Worm (Caenorhabditis elegans) whole organism, mixed stage, embryonic: ENCODE results near the gene set-3.

Experiments
- M03D4.4 ChIP-seq: sonication (generic microtip); optimal IDR thresholded peaks from 2 replicates; lab custom pipeline; 2017; ENCODE audit warnings: mild to moderate bottlenecking, missing genetic modification characterization, missing compliant biosample characterization
- bed-3 ChIP-seq: fragments of 200-800 bp; sonication (Bioruptor generic); optimal IDR thresholded peaks from 3 replicates; lab custom pipeline; 2018; ENCODE audit warnings: mild to moderate bottlenecking, missing genetic modification characterization, moderate library complexity, missing compliant biosample characterization
- ceh-39 ChIP-seq: fragments of 150-350 bp; optimal IDR thresholded peaks from 2 replicates; lab custom pipeline; 2014; ENCODE audit warnings: missing biosample characterization, missing genetic modification characterization
- ceh-43 ChIP-seq: fragments of 200-800 bp; sonication (Bioruptor generic); optimal IDR thresholded peaks from 2 replicates; lab custom pipeline; 2018; ENCODE audit warnings: mild to moderate bottlenecking, missing genetic modification characterization, moderate library complexity, missing compliant biosample characterization
- ceh-83 ChIP-seq: fragments of 200-800 bp; sonication (Bioruptor generic); optimal IDR thresholded peaks from 2 replicates; lab custom pipeline; 2018; ENCODE audit warnings: mild to moderate bottlenecking, missing genetic modification characterization, missing compliant biosample characterization
- ces-1 ChIP-seq: fragments of 150-350 bp; optimal IDR thresholded peaks from 2 replicates; lab custom pipeline; 2014; ENCODE audit warnings: missing biosample characterization, missing genetic modification reagents, missing genetic modification characterization
- cnd-1 ChIP-seq: fragments of 200-800 bp; sonication (Bioruptor generic); optimal IDR thresholded peaks from 2 replicates; lab custom pipeline; 2018; ENCODE audit warnings: mild to moderate bottlenecking, missing genetic modification characterization, missing compliant biosample characterization
- drap-1 ChIP-seq: fragments of 200-800 bp; sonication (Bioruptor generic); optimal IDR thresholded peaks from 3 replicates; lab custom pipeline; 2018; ENCODE audit warnings: mild to moderate bottlenecking, missing genetic modification characterization, missing compliant biosample characterization
- elt-1 ChIP-seq: sonication (generic microtip); optimal IDR thresholded peaks from 2 replicates; lab custom pipeline; 2017; ENCODE audit warnings: missing genetic modification characterization, mild to moderate bottlenecking, missing compliant biosample characterization, antibody characterized with exemption, moderate library complexity, borderline replicate concordance; ENCODE audit not compliant: insufficient read depth
- elt-3 ChIP-seq: fragments of 150-350 bp; optimal IDR thresholded peaks from 2 replicates; lab custom pipeline; 2014; ENCODE audit warnings: missing biosample characterization, missing genetic modification characterization
- flh-1 ChIP-seq: fragments of 200-800 bp; sonication (Bioruptor generic); optimal IDR thresholded peaks from 2 replicates; lab custom pipeline; 2018; ENCODE audit warnings: mild to moderate bottlenecking, missing genetic modification characterization, moderate library complexity, missing compliant biosample characterization
- ham-2 ChIP-seq: fragments of 200-800 bp; sonication (Bioruptor generic); optimal IDR thresholded peaks from 2 replicates; lab custom pipeline; 2018; ENCODE audit warnings: mild to moderate bottlenecking, missing genetic modification characterization, missing compliant biosample characterization
- hlh-1 ChIP-seq: fragments of 150-350 bp; optimal IDR thresholded peaks from 2 replicates; lab custom pipeline; 2014; ENCODE audit warnings: missing biosample characterization, missing genetic modification reagents, missing genetic modification characterization
- lin-13 ChIP-seq: fragments of 150-350 bp; optimal IDR thresholded peaks from 2 replicates; lab custom pipeline; 2014; ENCODE audit warnings: missing biosample characterization, missing genetic modification characterization
- lsy-2 ChIP-seq: fragments of 150-350 bp; optimal IDR thresholded peaks from 2 replicates; lab custom pipeline; 2014; ENCODE audit warnings: missing biosample characterization, missing genetic modification characterization
- mab-5 ChIP-seq: fragments of 150-350 bp; optimal IDR thresholded peaks from 2 replicates; lab custom pipeline; 2014; ENCODE audit warnings: missing biosample characterization, missing genetic modification characterization
- mep-1 ChIP-seq: fragments of 150-350 bp; optimal IDR thresholded peaks from 2 replicates; lab custom pipeline; 2017; ENCODE audit warnings: missing biosample characterization, missing genetic modification reagents, missing genetic modification characterization, inconsistent platforms
- nhr-12 ChIP-seq: fragments of 150-350 bp; optimal IDR thresholded peaks from 2 replicates; lab custom pipeline; 2014; ENCODE audit warnings: missing biosample characterization, missing genetic modification characterization
- nhr-2 ChIP-seq: fragments of 150-350 bp; optimal IDR thresholded peaks from 2 replicates; lab custom pipeline; 2014; ENCODE audit warnings: missing biosample characterization, missing genetic modification characterization
- nhr-237 ChIP-seq: fragments of 150-350 bp; optimal IDR thresholded peaks from 2 replicates; lab custom pipeline; 2014; ENCODE audit warnings: missing biosample characterization, missing genetic modification characterization
- nhr-76 ChIP-seq: sonication (generic microtip); optimal IDR thresholded peaks from 2 replicates; lab custom pipeline; 2017; ENCODE audit warnings: missing biosample characterization, missing genetic modification characterization
- sem-2 ChIP-seq: fragments of 200-800 bp; sonication (Bioruptor generic); optimal IDR thresholded peaks from 2 replicates; lab custom pipeline; 2018; ENCODE audit warnings: mild to moderate bottlenecking, missing genetic modification characterization, missing compliant biosample characterization
- snpc-4 ChIP-seq: fragments of 150-350 bp; optimal IDR thresholded peaks from 2 replicates; lab custom pipeline; 2014; ENCODE audit warnings: missing biosample characterization, missing genetic modification characterization
- sptf-1 ChIP-seq: sonication (generic microtip); optimal IDR thresholded peaks from 2 replicates; lab custom pipeline; 2017; ENCODE audit warnings: mild to moderate bottlenecking, missing genetic modification characterization, moderate library complexity, missing compliant biosample characterization
- tbx-8 ChIP-seq: fragments of 200-800 bp; sonication (Bioruptor generic); optimal IDR thresholded peaks from 2 replicates; lab custom pipeline; 2018; ENCODE audit warnings: mild to moderate bottlenecking, missing genetic modification characterization, moderate library complexity, missing compliant biosample characterization
- unc-120 ChIP-seq: sonication (generic microtip); optimal IDR thresholded peaks from 2 replicates; lab custom pipeline; 2017; ENCODE audit warnings: missing genetic modification characterization, missing compliant biosample characterization; ENCODE audit not compliant: poor library complexity, severe bottlenecking
- unc-39 ChIP-seq: fragments of 150-350 bp; optimal IDR thresholded peaks from 2 replicates; lab custom pipeline; 2014; ENCODE audit warnings: missing biosample characterization, missing genetic modification characterization
- unc-62 ChIP-seq: fragments of 150-350 bp; optimal IDR thresholded peaks from 2 replicates; lab custom pipeline; 2014; ENCODE audit warnings: missing biosample characterization, missing genetic modification reagents, missing genetic modification characterization
- zip-8 ChIP-seq: fragments of 150-350 bp; optimal IDR thresholded peaks from 2 replicates; lab custom pipeline; 2014; ENCODE audit warnings: missing biosample characterization, missing genetic modification characterization
- ztf-11 ChIP-seq: fragments of 150-350 bp; optimal IDR thresholded peaks from 2 replicates; lab custom pipeline; 2014; ENCODE audit warnings: missing biosample characterization, missing genetic modification characterization

set-3 gene

ce11 chrIII:9714731-9715130, 20.4 kb upstream of the set-3 start:
- TF ChIP-seq nhr-2 (tag; lab: Kevin White, UChicago) (no peak), hlh-1 (tag; lab: Kevin White, UChicago) (no peak), nhr-237 (no peak), bed-3 (GFP tag; lab: Kevin White, UChicago) (no peak), ceh-39 (tag; lab: Kevin White, UChicago) (no peak), nhr-12 (tag; lab: Kevin White, UChicago) (no peak), sptf-1 (tag; lab: Kevin White, UChicago) (no peak), zip-8 (tag; lab: Kevin White, UChicago) (no peak), drap-1 (GFP tag; lab: Kevin White, UChicago) (no peak), nhr-76 (tag; lab: Kevin White, UChicago) (no peak), elt-1 (tag; lab: Kevin White, UChicago) (no peak), M03D4.4 (tag; lab: Kevin White, UChicago) (no peak), ham-2 (no peak), unc-120 (tag; lab: Kevin White, UChicago) (no peak), unc-62 (no peak), mep-1 (tag; lab: Kevin White, UChicago) (no peak)

ce11 chrIII:9713862-9714261, 19.5 kb upstream of the set-3 start, which contains the start of gene ncx-6:
TSS of gene ncx-6 (minus strand) at chrIII:9713949.
- TF ChIP-seq nhr-2 (tag; lab: Kevin White, UChicago) (no peak), flh-1 (GFP tag; lab: Kevin White, UChicago) (no peak), snpc-4 (no peak), cnd-1 (no peak), mab-5 (no peak), sem-2 (GFP tag; lab: Kevin White, UChicago) (no peak), tbx-8 (GFP tag; lab: Kevin White, UChicago) (no peak)

DNA sequence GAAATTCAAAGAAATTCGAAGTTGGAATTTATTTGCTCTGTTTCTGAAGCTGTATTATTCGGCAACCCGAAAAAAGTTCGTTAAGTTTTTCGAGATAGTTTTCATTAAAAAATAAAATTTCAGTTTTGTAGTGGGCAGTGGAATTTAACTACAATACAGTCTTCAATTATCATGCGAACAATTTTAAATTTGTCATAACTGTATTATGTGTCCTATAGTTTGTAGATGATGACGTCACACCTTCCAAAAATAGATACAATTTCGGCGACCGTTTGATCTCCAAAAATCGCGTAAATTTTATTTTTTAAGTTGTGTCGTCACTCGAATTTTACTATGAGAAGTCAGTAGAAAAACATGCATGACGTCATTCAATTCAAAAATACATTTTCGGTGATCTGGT, 18.8 kb upstream of the set-3 start:
- TF ChIP-seq zip-8 (tag; lab: Kevin White, UChicago) (peak; percentile 81), tbx-8 (GFP tag; lab: Kevin White, UChicago) (no peak), bed-3 (GFP tag; lab: Kevin White, UChicago) (no peak), drap-1 (GFP tag; lab: Kevin White, UChicago) (no peak), ceh-83 (GFP tag; lab: Kevin White, UChicago) (no peak), unc-120 (tag; lab: Kevin White, UChicago) (no peak), mab-5 (no peak)
- TF ChIP-seq, all 35 proteins: peak for 1

ce11 chrIII:9711163-9711562, 16.8 kb upstream of the set-3 start:
- TF ChIP-seq cnd-1 = no peak
- no peak for TF ChIP-seq elt-1 (tag; lab: Kevin White, UChicago)
- TF ChIP-seq sem-2 (GFP tag; lab: Kevin White, UChicago) = no peak
- TF ChIP-seq ham-2 = no peak
- no peak for TF ChIP-seq elt-3 (tag; lab: Kevin White, UChicago)
- no peak for TF ChIP-seq lsy-2 (tag; lab: Kevin White, UChicago)
- no peak for TF ChIP-seq M03D4.4 (tag; lab: Kevin White, UChicago)
- TF ChIP-seq ceh-39 (tag; lab: Kevin White, UChicago) = no peak
- no peak for TF ChIP-seq drap-1 (GFP tag; lab: Kevin White, UChicago)
- TF ChIP-seq unc-62 = no peak
- no peak for TF ChIP-seq zip-8 (tag; lab: Kevin White, UChicago)
- TF ChIP-seq ces-1 (GFP tag; lab: Kevin White, UChicago) = no peak
- TF ChIP-seq bed-3 (GFP tag; lab: Kevin White, UChicago) = no peak
- no peak for TF ChIP-seq nhr-2 (tag; lab: Kevin White, UChicago)
- no peak for TF ChIP-seq ceh-43 (GFP tag; lab: Kevin White, UChicago)
- TF ChIP-seq unc-39 (tag; lab: Kevin White, UChicago) = no peak
- no peak for TF ChIP-seq ztf-11
- TF ChIP-seq hlh-1 (tag; lab: Kevin White, UChicago) = no peak
- TF ChIP-seq lin-13 = no peak
- no peak for TF ChIP-seq nhr-76 (tag; lab: Kevin White, UChicago)
